Fruit fly (Drosophila melanogaster) whole organism, embryonic: ENCODE measurements around the gene wge.

Experiments
- Bdp1 ChIP-seq: fragments of 200-800 bp; sonication (Bioruptor generic); optimal IDR thresholded peaks from 3 replicates; lab custom pipeline; 2016; ENCODE audit warnings: missing biosample characterization, missing genetic modification characterization
- Bteb2 ChIP-seq: fragments of 200-800 bp; sonication (Bioruptor generic); optimal IDR thresholded peaks from 2 replicates; lab custom pipeline; 2016; ENCODE audit warnings: missing biosample characterization, missing genetic modification characterization
- CG10654 ChIP-seq: fragments of 200-800 bp; sonication (Bioruptor generic); optimal IDR thresholded peaks from 2 replicates; lab custom pipeline; 2016; ENCODE audit warnings: missing biosample characterization, missing genetic modification characterization
- CG11247 ChIP-seq: fragments of 200-800 bp; sonication (Bioruptor generic); IDR thresholded peaks from 2 replicates; pipeline ENCODE4 v1.3.6; 2022; ENCODE audit warnings: missing biosample characterization, missing genetic modification characterization
- CG11456 ChIP-seq: fragments of 200-800 bp; sonication (Bioruptor generic); IDR thresholded peaks from 3 replicates; pipeline ENCODE4 v1.3.6; 2022; ENCODE audit warnings: missing biosample characterization, missing genetic modification characterization
- CG12071 ChIP-seq: fragments of 200-800 bp; sonication (Bioruptor generic); optimal IDR thresholded peaks from 3 replicates; lab custom pipeline; 2018; ENCODE audit warnings: missing biosample characterization, mild to moderate bottlenecking, missing genetic modification characterization
- CG13624 ChIP-seq: fragments of 200-800 bp; sonication (Bioruptor generic); optimal IDR thresholded peaks from 2 replicates; lab custom pipeline; 2016; ENCODE audit warnings: missing biosample characterization, missing genetic modification characterization
- CG14710 ChIP-seq: fragments of 200-800 bp; sonication (Bioruptor generic); optimal IDR thresholded peaks from 3 replicates; lab custom pipeline; 2019; ENCODE audit warnings: missing biosample characterization, mild to moderate bottlenecking, missing genetic modification characterization, moderate library complexity
- CG15514 ChIP-seq: fragments of 200-800 bp; sonication (Bioruptor generic); optimal IDR thresholded peaks from 3 replicates; lab custom pipeline; 2017; ENCODE audit warnings: missing biosample characterization, missing genetic modification characterization, mild to moderate bottlenecking, moderate library complexity, missing genetic modification reagents
- CG17385 ChIP-seq: fragments of 200-800 bp; sonication (Bioruptor generic); optimal IDR thresholded peaks from 3 replicates; lab custom pipeline; 2018; ENCODE audit warnings: missing biosample characterization, mild to moderate bottlenecking, missing genetic modification characterization
- CG18262 ChIP-seq: fragments of 200-800 bp; optimal IDR thresholded peaks from 3 replicates; lab custom pipeline; 2019; ENCODE audit warnings: missing biosample characterization, mild to moderate bottlenecking, missing genetic modification characterization, moderate library complexity
- CG18476 ChIP-seq: fragments of 200-800 bp; sonication (Bioruptor generic); optimal IDR thresholded peaks from 2 replicates; lab custom pipeline; 2016; ENCODE audit warnings: missing biosample characterization, mild to moderate bottlenecking, missing genetic modification characterization
- CG30020 ChIP-seq: fragments of 200-800 bp; optimal IDR thresholded peaks from 2 replicates; lab custom pipeline; 2019; ENCODE audit warnings: missing biosample characterization, mild to moderate bottlenecking, missing genetic modification characterization, moderate library complexity
- CG31441 ChIP-seq: fragments of 200-800 bp; sonication (Bioruptor generic); IDR thresholded peaks from 2 replicates; pipeline ENCODE4 v1.3.6; 2022; ENCODE audit warnings: missing biosample characterization, missing genetic modification characterization
- CG3847 ChIP-seq: fragments of 200-800 bp; sonication (Bioruptor generic); IDR thresholded peaks from 2 replicates; pipeline ENCODE4 v1.3.6; 2022; ENCODE audit warnings: missing biosample characterization, missing genetic modification characterization
- CG4360 ChIP-seq: fragments of 200-800 bp; sonication (Bioruptor generic); IDR thresholded peaks from 2 replicates; pipeline ENCODE4 v1.3.6; 2022; ENCODE audit warnings: missing biosample characterization, missing genetic modification characterization
- CG5180 ChIP-seq: fragments of 200-800 bp; sonication (Bioruptor generic); optimal IDR thresholded peaks from 3 replicates; lab custom pipeline; 2017; ENCODE audit warnings: missing biosample characterization, missing genetic modification characterization, mild to moderate bottlenecking, moderate library complexity, missing genetic modification reagents
- CG9727 ChIP-seq: fragments of 200-800 bp; sonication (Bioruptor generic); optimal IDR thresholded peaks from 3 replicates; lab custom pipeline; 2017; ENCODE audit warnings: missing biosample characterization, mild to moderate bottlenecking, missing genetic modification characterization
- D19B ChIP-seq: fragments of 200-800 bp; sonication (Bioruptor generic); optimal IDR thresholded peaks from 2 replicates; lab custom pipeline; 2017; ENCODE audit warnings: missing biosample characterization, mild to moderate bottlenecking, missing genetic modification characterization
- Dfd ChIP-seq, 2 experiments: fragments of >200 bp; optimal IDR thresholded peaks; 2 replicates each; lab custom pipeline; 2017; ENCODE audit warnings: missing biosample characterization in 2 of 2, missing genetic modification characterization in 2 of 2
- Doc3 ChIP-seq: fragments of 200-800 bp; sonication (Bioruptor generic); IDR thresholded peaks from 3 replicates; pipeline ENCODE4 v1.3.6; 2022; ENCODE audit warnings: missing biosample characterization, missing genetic modification characterization; ENCODE audit not compliant: partially characterized antibody
- Fer3 ChIP-seq: fragments of 200-800 bp; sonication (Bioruptor generic); optimal IDR thresholded peaks from 2 replicates; lab custom pipeline; 2018; ENCODE audit warnings: missing biosample characterization, mild to moderate bottlenecking, missing genetic modification characterization, moderate library complexity
- HLH3B ChIP-seq: fragments of 200-800 bp; sonication (Bioruptor generic); IDR thresholded peaks from 2 replicates; pipeline ENCODE4 v1.3.6; 2022; ENCODE audit warnings: missing biosample characterization, missing genetic modification characterization
- Hr78 ChIP-seq, 2 experiments: fragments of 200-800 bp in 1 of 2; fragments of >200 bp in 1 of 2; sonication (Bioruptor generic) in 1 of 2; optimal IDR thresholded peaks; 2 replicates each; lab custom pipeline; 2017 to 2019; ENCODE audit warnings: missing biosample characterization in 2 of 2, missing genetic modification characterization in 2 of 2, mild to moderate bottlenecking in 1 of 2, moderate library complexity in 1 of 2
- NK7.1 ChIP-seq: fragments of 200-800 bp; sonication (Bioruptor generic); optimal IDR thresholded peaks from 3 replicates; lab custom pipeline; 2016; ENCODE audit warnings: missing biosample characterization, missing genetic modification characterization
- Nf-YB ChIP-seq: fragments of 200-800 bp; sonication (Bioruptor generic); optimal IDR thresholded peaks from 3 replicates; lab custom pipeline; 2019; ENCODE audit warnings: missing biosample characterization, mild to moderate bottlenecking, missing genetic modification characterization, moderate library complexity
- Pdp1 ChIP-seq, 2 experiments: fragments of 200-800 bp; sonication (Bioruptor generic); optimal IDR thresholded peaks; 3 replicates each; lab custom pipeline; 2016; ENCODE audit warnings: missing biosample characterization in 2 of 2, missing genetic modification characterization in 2 of 2, mild to moderate bottlenecking in 1 of 2, moderate library complexity in 1 of 2
- Ptx1 ChIP-seq: fragments of 200-800 bp; sonication (Bioruptor generic); IDR thresholded peaks from 2 replicates; pipeline ENCODE4 v1.3.6; 2022; ENCODE audit warnings: missing biosample characterization, missing genetic modification characterization
- Ravus ChIP-seq: fragments of 200-800 bp; sonication (Bioruptor generic); IDR thresholded peaks from 2 replicates; pipeline ENCODE4 v1.3.6; 2022; ENCODE audit warnings: missing biosample characterization, missing genetic modification characterization
- Sry-β ChIP-seq: fragments of 200-800 bp; sonication (Bioruptor generic); optimal IDR thresholded peaks from 2 replicates; lab custom pipeline; 2018; ENCODE audit warnings: missing biosample characterization, mild to moderate bottlenecking, missing genetic modification characterization, moderate library complexity
- abd-A ChIP-seq: fragments of 200-800 bp; sonication (Bioruptor generic); optimal IDR thresholded peaks from 3 replicates; lab custom pipeline; 2019; ENCODE audit warnings: missing biosample characterization, mild to moderate bottlenecking, missing genetic modification characterization, moderate library complexity
- gce ChIP-seq: fragments of 200-800 bp; sonication (Bioruptor generic); IDR thresholded peaks from 3 replicates; pipeline ENCODE4 v1.3.6; 2022; ENCODE audit warnings: missing biosample characterization, missing genetic modification characterization
- gfzf ChIP-seq: fragments of 200-800 bp; sonication (Bioruptor generic); optimal IDR thresholded peaks from 2 replicates; lab custom pipeline; 2016; ENCODE audit warnings: missing biosample characterization, mild to moderate bottlenecking, missing genetic modification characterization, moderate library complexity
- jigr1 ChIP-seq: fragments of 200-800 bp; sonication (Bioruptor generic); IDR thresholded peaks from 3 replicates; pipeline ENCODE4 v1.3.6; 2022; ENCODE audit warnings: missing biosample characterization, missing genetic modification characterization
- ken ChIP-seq: fragments of 200-800 bp; sonication (Bioruptor generic); IDR thresholded peaks from 3 replicates; pipeline ENCODE4 v1.3.6; 2022; ENCODE audit warnings: missing biosample characterization, missing genetic modification characterization
- kni ChIP-seq: fragments of 200-800 bp; sonication (Bioruptor generic); optimal IDR thresholded peaks from 3 replicates; lab custom pipeline; 2017; ENCODE audit warnings: mild to moderate bottlenecking, missing biosample characterization, missing genetic modification reagents, missing genetic modification characterization
- oc ChIP-seq: fragments of 200-800 bp; sonication (Bioruptor generic); optimal IDR thresholded peaks from 2 replicates; lab custom pipeline; 2018; ENCODE audit warnings: missing biosample characterization, mild to moderate bottlenecking, missing genetic modification characterization, moderate library complexity
- repo ChIP-seq: fragments of 200-800 bp; sonication (Bioruptor generic); optimal IDR thresholded peaks from 2 replicates; lab custom pipeline; 2016; ENCODE audit warnings: missing biosample characterization, missing genetic modification characterization
- ro ChIP-seq: fragments of 200-800 bp; sonication (Bioruptor generic); IDR thresholded peaks from 2 replicates; pipeline ENCODE4 v1.3.6; 2022; ENCODE audit warnings: missing biosample characterization, missing genetic modification characterization
- run ChIP-seq: fragments of 200-800 bp; sonication (Bioruptor generic); optimal IDR thresholded peaks from 3 replicates; lab custom pipeline; 2018; ENCODE audit warnings: missing biosample characterization, mild to moderate bottlenecking, missing genetic modification characterization
- sd ChIP-seq: fragments of 200-800 bp; sonication (Bioruptor generic); optimal IDR thresholded peaks from 3 replicates; lab custom pipeline; 2018; ENCODE audit warnings: missing biosample characterization, mild to moderate bottlenecking, missing genetic modification characterization, moderate library complexity
- slbo ChIP-seq: fragments of 200-800 bp; sonication (Bioruptor generic); IDR thresholded peaks from 2 replicates; pipeline ENCODE4 v1.3.6; 2022; ENCODE audit warnings: missing biosample characterization, missing genetic modification characterization
- vvl ChIP-seq: fragments of 200-800 bp; sonication (Bioruptor generic); IDR thresholded peaks from 2 replicates; pipeline ENCODE4 v1.3.6; 2022; ENCODE audit warnings: missing biosample characterization, missing genetic modification characterization
- yki ChIP-seq: fragments of >200 bp; optimal IDR thresholded peaks from 3 replicates; lab custom pipeline; 2018
- zen2 ChIP-seq: fragments of 200-800 bp; sonication (Bioruptor generic); IDR thresholded peaks from 3 replicates; pipeline ENCODE4 v1.3.6; 2022; ENCODE audit warnings: missing biosample characterization, missing genetic modification characterization; ENCODE audit not compliant: partially characterized antibody
- zf30C ChIP-seq: fragments of 200-800 bp; sonication (Bioruptor generic); optimal IDR thresholded peaks from 3 replicates; lab custom pipeline; 2018; ENCODE audit warnings: missing biosample characterization, mild to moderate bottlenecking, missing genetic modification characterization

The wge gene

dm6 chr3R:22684044-22684947 is 36.7 kb downstream of the wge start (continued):
- TF ChIP-seq oc (tag; lab: Kevin White, UChicago) (no peak), zf30C (no peak), Ravus (GFP tag; lab: Robert Waterston, UW) (no peak), Fer3 (tag; lab: Kevin White, UChicago) (no peak), Sry-β (GFP tag; lab: Kevin White, UChicago) (no peak)

DNA sequence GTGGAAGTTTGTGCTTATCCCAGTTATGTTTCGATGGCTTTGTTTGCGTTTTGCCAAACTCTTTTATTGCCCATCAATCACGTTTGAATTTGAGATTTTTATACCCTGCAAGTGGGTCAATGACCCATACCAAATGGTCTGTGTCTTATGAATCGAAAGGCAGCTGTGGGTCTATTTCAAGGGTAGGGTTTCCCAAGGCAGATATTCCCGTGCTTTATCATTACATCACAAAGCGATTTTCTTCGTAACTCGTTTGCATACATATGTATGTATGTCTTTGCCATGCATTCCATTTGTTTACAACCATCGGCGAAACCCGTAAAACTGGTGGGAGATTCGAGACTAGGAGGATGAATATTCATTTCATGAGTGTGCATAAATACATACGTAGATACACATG is 45.5 kb downstream of the wge start:
- TF ChIP-seq Bteb2 (GFP tag; lab: Kevin White, UChicago) (no peak), Hr78 (GFP tag; optimal IDR thresholded peaks at IDR 0.05; lab: Kevin White, UChicago) (no peak), CG11247 (GFP tag; lab: Robert Waterston, UW) (no peak), zen2 (GFP tag; lab: Robert Waterston, UW) (no peak), Pdp1 (GFP tag; optimal IDR thresholded peaks at IDR 0.05; lab: Kevin White, UChicago) (peak in 1 of 2 experiments; percentile 55), ken (GFP tag; lab: Robert Waterston, UW) (no peak), abd-A (tag; lab: Kevin White, UChicago) (peak; percentile 39), jigr1 (GFP tag; lab: Robert Waterston, UW) (no peak), repo (GFP tag; lab: Kevin White, UChicago) (no peak), CG5180 (no peak), NK7.1 (GFP tag; lab: Kevin White, UChicago) (no peak), kni (GFP tag; lab: Kevin White, UChicago) (no peak), vvl (GFP tag; lab: Robert Waterston, UW) (peak; percentile 85; the same call in 1 of the 2 replicates), gfzf (no peak), sd (tag; lab: Kevin White, UChicago) (peak; percentile 11), CG13624 (no peak), run (tag; lab: Kevin White, UChicago) (no peak)

DNA sequence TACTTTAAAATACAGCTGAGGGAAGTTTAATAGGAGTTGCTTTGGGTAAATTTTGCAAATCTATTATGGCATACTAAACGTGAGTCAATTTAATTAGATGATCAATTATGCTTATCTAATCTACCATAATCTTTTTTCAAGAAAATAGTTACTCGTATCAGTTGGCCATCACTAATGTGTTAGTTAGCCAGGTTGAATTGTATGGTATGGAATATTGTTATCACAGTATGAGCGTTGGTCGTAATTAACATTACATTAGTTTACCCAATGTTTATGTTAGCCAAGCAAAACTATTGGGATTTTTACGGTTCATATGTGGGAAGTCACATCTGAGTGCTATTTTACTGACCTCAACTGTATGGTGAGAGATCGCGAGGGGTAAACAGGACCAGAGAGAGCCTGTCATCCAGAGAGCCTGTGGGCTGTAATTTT is 47.4 kb downstream of the wge start:
- TF ChIP-seq CG18262 (tag; lab: Kevin White, UChicago) (peak; percentile 94), CG18476 (GFP tag; lab: Kevin White, UChicago) (peak; percentile 69), vvl (GFP tag; lab: Robert Waterston, UW) (peak; percentile 63), yki (lab: Kevin White, UChicago) (peak; percentile 87), D19B (no peak), jigr1 (GFP tag; lab: Robert Waterston, UW) (no peak), CG30020 (tag; lab: Kevin White, UChicago) (peak; percentile 35), Bdp1 (GFP tag; lab: Kevin White, UChicago) (peak; percentile 68), Dfd (GFP tag; optimal IDR thresholded peaks at IDR 0.05; lab: Kevin White, UChicago) (no peak), gce (GFP tag; lab: Robert Waterston, UW) (no peak), CG15514 (no peak), CG14710 (peak; percentile 93), HLH3B (GFP tag; lab: Robert Waterston, UW) (peak; percentile 31; the same call in 1 of the 2 replicates), CG13624 (peak; percentile 55), Ptx1 (GFP tag; lab: Robert Waterston, UW) (peak; percentile 64), CG9727 (GFP tag; lab: Kevin White, UChicago) (peak; percentile 95), slbo (no peak), CG3847 (GFP tag; lab: Robert Waterston, UW) (no peak), CG31441 (GFP tag; lab: Robert Waterston, UW) (peak; percentile 81), CG10654 (GFP tag; lab: Kevin White, UChicago) (peak; percentile 53), CG12071 (GFP tag; lab: Kevin White, UChicago) (no peak), Doc3 (GFP tag; lab: Robert Waterston, UW) (no peak), ro (GFP tag; lab: Robert Waterston, UW) (no peak; the same call in 1 of the 2 replicates), Fer3 (tag; lab: Kevin White, UChicago) (peak; percentile 24), CG17385 (GFP tag; lab: Kevin White, UChicago) (peak; percentile 36), CG4360 (GFP tag; lab: Robert Waterston, UW) (no peak), Nf-YB (GFP tag; lab: Kevin White, UChicago) (peak; percentile 63), CG11456 (no peak)
